Fruit fly (Drosophila melanogaster): ENCODE measurements around the gene TTLL6B.

DNA sequence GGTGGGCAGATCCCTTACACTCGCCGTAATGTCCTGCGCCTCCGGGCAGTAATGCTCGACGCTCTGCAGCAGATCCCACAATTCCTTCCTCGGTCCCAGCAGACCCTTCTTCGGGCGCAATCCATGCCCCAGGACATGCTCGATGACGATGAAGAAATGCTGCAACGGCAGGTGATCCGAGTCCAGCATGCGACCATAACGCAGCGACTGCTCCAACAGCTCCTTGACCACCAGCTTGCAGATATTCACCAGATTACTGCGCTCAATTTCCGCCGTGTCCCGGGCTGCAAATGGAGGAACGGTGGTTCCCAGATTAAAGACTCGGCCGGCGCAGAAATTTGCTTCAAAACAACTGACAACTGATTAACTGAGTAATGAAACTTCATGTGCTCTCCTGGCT, 17.4 kb downstream of the TTLL6B start, which contains the start of gene CG31068:
- no peak for TF ChIP-seq Snoo (tag; optimal IDR thresholded peaks at IDR 0.05)
- TF ChIP-seq CG15710 (tag; optimal IDR thresholded peaks at IDR 0.05): no peak
